Fruit fly (Drosophila melanogaster) whole organism, embryonic: ENCODE data around the gene Kaz-m1.
A peak's percentile ranks its signal among the peaks of the same experiment; 100 is the strongest.

Experiments used
- Abd-B ChIP-seq: fragments of 200-800 bp; sonication (Bioruptor generic); optimal IDR thresholded peaks from 2 replicates; lab custom pipeline; 2018; ENCODE audit warnings: missing biosample characterization, mild to moderate bottlenecking, missing genetic modification characterization, moderate library complexity
- CG11695 ChIP-seq: fragments of 200-800 bp; sonication (Bioruptor generic); IDR thresholded peaks from 3 replicates; pipeline ENCODE4 v1.3.6; 2022; ENCODE audit warnings: missing biosample characterization, missing genetic modification characterization
- CG12071 ChIP-seq: fragments of 200-800 bp; sonication (Bioruptor generic); optimal IDR thresholded peaks from 3 replicates; lab custom pipeline; 2018; ENCODE audit warnings: missing biosample characterization, mild to moderate bottlenecking, missing genetic modification characterization
- CG13894 ChIP-seq: fragments of 200-800 bp; sonication (Bioruptor generic); optimal IDR thresholded peaks from 3 replicates; lab custom pipeline; 2018; ENCODE audit warnings: missing biosample characterization, mild to moderate bottlenecking, missing genetic modification characterization, moderate library complexity
- CG14860 ChIP-seq: fragments of 200-800 bp; sonication (Bioruptor generic); IDR thresholded peaks from 3 replicates; pipeline ENCODE4 v1.3.6; 2022; ENCODE audit warnings: missing biosample characterization, missing genetic modification characterization; ENCODE audit not compliant: partially characterized antibody
- CG16779 ChIP-seq: fragments of 200-800 bp; sonication (Bioruptor generic); IDR thresholded peaks from 2 replicates; pipeline ENCODE4 v1.3.6; 2022; ENCODE audit warnings: missing biosample characterization, missing genetic modification characterization
- CG17802 ChIP-seq: fragments of 200-800 bp; sonication (Bioruptor generic); optimal IDR thresholded peaks from 2 replicates; lab custom pipeline; 2018; ENCODE audit warnings: missing biosample characterization, mild to moderate bottlenecking, missing genetic modification characterization, moderate library complexity
- CG3838 ChIP-seq: fragments of 200-800 bp; sonication (Bioruptor generic); optimal IDR thresholded peaks from 3 replicates; lab custom pipeline; 2016; ENCODE audit warnings: missing biosample characterization, missing genetic modification characterization
- CG5953 ChIP-seq: fragments of 200-800 bp; sonication (Bioruptor generic); IDR thresholded peaks from 2 replicates; pipeline ENCODE4 v1.3.6; 2022; ENCODE audit warnings: missing biosample characterization, missing genetic modification characterization
- CG6175 ChIP-seq: fragments of 200-800 bp; sonication (Bioruptor generic); IDR thresholded peaks from 3 replicates; pipeline ENCODE4 v1.3.6; 2022; ENCODE audit warnings: missing biosample characterization, missing genetic modification characterization
- CG6813 ChIP-seq: fragments of 200-800 bp; sonication (Bioruptor generic); optimal IDR thresholded peaks from 2 replicates; lab custom pipeline; 2017; ENCODE audit warnings: missing biosample characterization, missing genetic modification characterization, mild to moderate bottlenecking, moderate library complexity, missing genetic modification reagents
- CG8290 ChIP-seq, 3 experiments: fragments of 200-800 bp; sonication (Bioruptor generic); optimal IDR thresholded peaks; 2 replicates each; lab custom pipeline; 2016 to 2019; ENCODE audit warnings: missing biosample characterization in 3 of 3, missing genetic modification characterization in 3 of 3, mild to moderate bottlenecking in 2 of 3, moderate library complexity in 1 of 3
- CHES-1-like ChIP-seq: fragments of 200-800 bp; sonication (Bioruptor generic); optimal IDR thresholded peaks from 2 replicates; lab custom pipeline; 2016; ENCODE audit warnings: missing biosample characterization, missing genetic modification characterization
- CrebB ChIP-seq: fragments of 200-800 bp; sonication (Bioruptor generic); optimal IDR thresholded peaks from 3 replicates; lab custom pipeline; 2018; ENCODE audit warnings: missing biosample characterization, mild to moderate bottlenecking, missing genetic modification characterization
- Dll ChIP-seq: fragments of 200-800 bp; sonication (Bioruptor generic); IDR thresholded peaks from 4 replicates; pipeline ENCODE4 v1.3.6; 2022; ENCODE audit warnings: missing biosample characterization, missing genetic modification characterization; ENCODE audit not compliant: partially characterized antibody
- Doc2 ChIP-seq: fragments of 200-800 bp; sonication (Bioruptor generic); IDR thresholded peaks from 2 replicates; pipeline ENCODE4 v1.3.6; 2022; ENCODE audit warnings: missing biosample characterization, missing genetic modification characterization
- E2f2 ChIP-seq: fragments of 200-800 bp; sonication (Bioruptor generic); IDR thresholded peaks from 2 replicates; pipeline ENCODE4 v1.3.6; 2022; ENCODE audit warnings: missing biosample characterization, missing genetic modification characterization
- Ets65A ChIP-seq: fragments of 200-800 bp; sonication (Bioruptor generic); peaks from one replicate; lab custom pipeline; 2016; ENCODE audit warnings: missing biosample characterization, missing genetic modification characterization
- Gsc ChIP-seq: fragments of 200-800 bp; sonication (Bioruptor generic); IDR thresholded peaks from 2 replicates; pipeline ENCODE4 v1.3.6; 2022; ENCODE audit warnings: missing biosample characterization, missing genetic modification characterization
- Gug ChIP-seq: fragments of 200-800 bp; sonication (Bioruptor generic); IDR thresholded peaks from 4 replicates; pipeline ENCODE4 v1.3.6; 2022; ENCODE audit warnings: missing biosample characterization, missing genetic modification characterization
- HLH3B ChIP-seq: fragments of 200-800 bp; sonication (Bioruptor generic); IDR thresholded peaks from 2 replicates; pipeline ENCODE4 v1.3.6; 2022; ENCODE audit warnings: missing biosample characterization, missing genetic modification characterization
- Hey ChIP-seq: fragments of 200-800 bp; sonication (Bioruptor generic); optimal IDR thresholded peaks from 3 replicates; lab custom pipeline; 2018; ENCODE audit warnings: missing biosample characterization, mild to moderate bottlenecking, missing genetic modification characterization
- HmgD ChIP-seq: fragments of 200-800 bp; sonication (Bioruptor generic); optimal IDR thresholded peaks from 3 replicates; lab custom pipeline; 2016; ENCODE audit warnings: missing biosample characterization, missing genetic modification characterization
- Hmr ChIP-seq: fragments of 200-800 bp; sonication (Bioruptor generic); optimal IDR thresholded peaks from 3 replicates; lab custom pipeline; 2017; ENCODE audit warnings: mild to moderate bottlenecking, missing biosample characterization, missing genetic modification reagents, missing genetic modification characterization
- Hr78 ChIP-seq, 2 experiments: fragments of 200-800 bp in 1 of 2; fragments of >200 bp in 1 of 2; sonication (Bioruptor generic) in 1 of 2; optimal IDR thresholded peaks; 2 replicates each; lab custom pipeline; 2017 to 2019; ENCODE audit warnings: missing biosample characterization in 2 of 2, missing genetic modification characterization in 2 of 2, mild to moderate bottlenecking in 1 of 2, moderate library complexity in 1 of 2
- MTF-1 ChIP-seq: fragments of 200-800 bp; sonication (Bioruptor generic); optimal IDR thresholded peaks from 2 replicates; lab custom pipeline; 2018; ENCODE audit warnings: missing biosample characterization, mild to moderate bottlenecking, missing genetic modification characterization, borderline replicate concordance
- Mes4 ChIP-seq: fragments of 200-800 bp; sonication (Bioruptor generic); optimal IDR thresholded peaks from 2 replicates; lab custom pipeline; 2016; ENCODE audit warnings: missing biosample characterization, missing genetic modification characterization
- Mrtf ChIP-seq: fragments of 200-800 bp; sonication (Bioruptor generic); IDR thresholded peaks from 3 replicates; pipeline ENCODE4 v1.3.6; 2022; ENCODE audit warnings: missing biosample characterization, missing genetic modification characterization
- ash1 ChIP-seq: fragments of 200-800 bp; sonication (Bioruptor generic); optimal IDR thresholded peaks from 2 replicates; lab custom pipeline; 2018; ENCODE audit warnings: missing biosample characterization, mild to moderate bottlenecking, missing genetic modification characterization
- ato ChIP-seq: fragments of 200-800 bp; sonication (Bioruptor generic); IDR thresholded peaks from 2 replicates; pipeline ENCODE4 v1.3.6; 2022; ENCODE audit warnings: missing biosample characterization, missing genetic modification characterization; ENCODE audit not compliant: partially characterized antibody
- cas ChIP-seq: fragments of 200-800 bp; sonication (Bioruptor generic); IDR thresholded peaks from 2 replicates; pipeline ENCODE4 v1.3.6; 2022; ENCODE audit warnings: missing biosample characterization, missing genetic modification characterization
- chn ChIP-seq: fragments of 200-800 bp; sonication (Bioruptor generic); optimal IDR thresholded peaks from 2 replicates; lab custom pipeline; 2016; ENCODE audit warnings: missing biosample characterization, missing genetic modification characterization
- crol ChIP-seq: fragments of 200-800 bp; sonication (Bioruptor generic); IDR thresholded peaks from 2 replicates; pipeline ENCODE4 v1.3.6; 2022; ENCODE audit warnings: missing biosample characterization, missing genetic modification characterization
- eyg ChIP-seq: fragments of 200-800 bp; sonication (Bioruptor generic); optimal IDR thresholded peaks from 3 replicates; lab custom pipeline; 2016; ENCODE audit warnings: missing biosample characterization, missing genetic modification characterization
- fd3F ChIP-seq: fragments of 200-800 bp; sonication (Bioruptor generic); optimal IDR thresholded peaks from 2 replicates; lab custom pipeline; 2018; ENCODE audit warnings: missing biosample characterization, mild to moderate bottlenecking, missing genetic modification characterization, moderate library complexity
- gcm ChIP-seq: fragments of 200-800 bp; sonication (Bioruptor generic); optimal IDR thresholded peaks from 2 replicates; lab custom pipeline; 2019; ENCODE audit warnings: missing biosample characterization, mild to moderate bottlenecking, missing genetic modification characterization, moderate library complexity
- gcm2 ChIP-seq: fragments of 200-800 bp; sonication (Bioruptor generic); optimal IDR thresholded peaks from 2 replicates; lab custom pipeline; 2016; ENCODE audit warnings: missing biosample characterization, missing genetic modification characterization
- gsb-n ChIP-seq: fragments of 200-800 bp; sonication (Bioruptor generic); optimal IDR thresholded peaks from 3 replicates; lab custom pipeline; 2018; ENCODE audit warnings: missing biosample characterization, mild to moderate bottlenecking, missing genetic modification characterization
- lola ChIP-seq, 3 experiments: fragments of >200 bp in 2 of 3; fragments of 200-800 bp in 1 of 3; sonication (Bioruptor generic) in 1 of 3; optimal IDR thresholded peaks; 2 replicates each; lab custom pipeline; 2017 to 2019; ENCODE audit warnings: missing biosample characterization in 3 of 3, missing genetic modification characterization in 3 of 3, mild to moderate bottlenecking in 1 of 3, moderate library complexity in 1 of 3
- repo ChIP-seq: fragments of 200-800 bp; sonication (Bioruptor generic); optimal IDR thresholded peaks from 2 replicates; lab custom pipeline; 2016; ENCODE audit warnings: missing biosample characterization, missing genetic modification characterization
- salm ChIP-seq: fragments of 200-800 bp; sonication (Bioruptor generic); optimal IDR thresholded peaks from 2 replicates; lab custom pipeline; 2018; ENCODE audit warnings: missing biosample characterization, mild to moderate bottlenecking, missing genetic modification characterization
- sens-2 ChIP-seq: fragments of 200-800 bp; sonication (Bioruptor generic); IDR thresholded peaks from 2 replicates; pipeline ENCODE4 v1.3.6; 2022; ENCODE audit warnings: missing biosample characterization, missing genetic modification characterization
- sna ChIP-seq: fragments of 200-800 bp; sonication (Bioruptor generic); IDR thresholded peaks from 2 replicates; pipeline ENCODE4 v1.3.6; 2022; ENCODE audit warnings: missing biosample characterization, missing genetic modification characterization; ENCODE audit not compliant: partially characterized antibody
- so ChIP-seq: fragments of 200-800 bp; sonication (Bioruptor generic); IDR thresholded peaks from 3 replicates; pipeline ENCODE4 v1.3.6; 2022; ENCODE audit warnings: missing biosample characterization, missing genetic modification characterization
- sob ChIP-seq: fragments of 200-800 bp; sonication (Bioruptor generic); IDR thresholded peaks from 2 replicates; pipeline ENCODE4 v1.3.6; 2022; ENCODE audit warnings: missing biosample characterization, missing genetic modification characterization
- tna ChIP-seq: fragments of 200-800 bp; sonication (Bioruptor generic); IDR thresholded peaks from 2 replicates; pipeline ENCODE4 v1.3.6; 2022; ENCODE audit warnings: missing biosample characterization, missing genetic modification characterization; ENCODE audit not compliant: partially characterized antibody
- ttk ChIP-seq: fragments of 200-800 bp; sonication (Bioruptor generic); IDR thresholded peaks from 2 replicates; pipeline ENCODE4 v2.1.2; 2022; ENCODE audit warnings: missing biosample characterization, missing genetic modification characterization
- unpg ChIP-seq: fragments of 200-800 bp; sonication (Bioruptor generic); optimal IDR thresholded peaks from 3 replicates; lab custom pipeline; 2018; ENCODE audit warnings: missing biosample characterization, mild to moderate bottlenecking, missing genetic modification characterization, moderate library complexity
- vvl ChIP-seq: fragments of 200-800 bp; sonication (Bioruptor generic); IDR thresholded peaks from 2 replicates; pipeline ENCODE4 v1.3.6; 2022; ENCODE audit warnings: missing biosample characterization, missing genetic modification characterization

The Kaz-m1 gene

DNA sequence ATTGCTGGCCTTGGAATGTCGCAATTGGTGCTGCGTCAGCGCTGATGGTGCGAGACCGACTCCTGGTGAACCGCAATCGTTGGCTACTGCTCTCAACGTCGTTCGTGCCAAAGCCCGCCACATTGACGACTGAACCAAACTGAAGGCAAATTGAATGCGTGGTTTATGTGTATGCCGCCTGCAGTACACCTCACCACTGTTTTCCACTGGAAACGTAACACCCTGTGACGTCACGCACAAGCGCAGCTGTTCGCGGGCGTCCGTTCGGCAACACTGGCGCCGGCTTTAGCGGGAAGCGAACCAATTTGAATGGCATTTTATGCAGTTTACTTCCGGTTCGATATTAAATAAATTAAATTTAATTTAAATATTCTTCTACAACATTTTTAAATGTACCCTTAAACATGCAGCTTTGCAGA is 40.7 kb downstream of the Kaz-m1 start, which contains the start of gene Cmpk (continued):
- TF ChIP-seq Mrtf (no peak), Doc2 (GFP tag; lab: Robert Waterston, UW) (no peak), ash1 (GFP tag; lab: Kevin White, UChicago) (peak; percentile 43), ato (GFP tag; lab: Robert Waterston, UW) (peak; percentile 33; the same call in 1 of the 2 replicates), cas (GFP tag; lab: Robert Waterston, UW) (no peak), CG17802 (peak; percentile 70), fd3F (GFP tag; lab: Kevin White, UChicago) (peak; percentile 35), lola (GFP tag; optimal IDR thresholded peaks at IDR 0.05; lab: Kevin White, UChicago) (no peak), CG13894 (tag; lab: Kevin White, UChicago) (no peak), Gsc (no peak), so (GFP tag; lab: Robert Waterston, UW) (peak; percentile 80; the same call in 2 of the 3 replicates), MTF-1 (peak; percentile 86), Hey (tag; lab: Kevin White, UChicago) (no peak), eyg (GFP tag; lab: Kevin White, UChicago) (peak; percentile 43), salm (tag; lab: Kevin White, UChicago) (peak; percentile 63), CG12071 (no peak), sens-2 (no peak), tna (0 out of 2 replicates have a peak, but pooled peaks have one; percentile 28), ttk (no peak), Ets65A (GFP tag; lab: Kevin White, UChicago) (peak; percentile 86), vvl (GFP tag; lab: Robert Waterston, UW) (peak; percentile 76), E2f2 (GFP tag; lab: Robert Waterston, UW) (peak; percentile 92), gsb-n (tag; lab: Kevin White, UChicago) (no peak), HLH3B (peak; percentile 45; the same call in 1 of the 2 replicates), CrebB (tag; lab: Kevin White, UChicago) (peak; percentile 80), CG3838 (no peak), CG6175 (no peak), Gug (GFP tag; lab: Robert Waterston, UW) (0 out of 4 replicates have a peak, but pooled peaks have one; percentile 6), Hmr (GFP tag; lab: Kevin White, UChicago) (peak; percentile 91), CG6813 (GFP tag; lab: Kevin White, UChicago) (peak; percentile 82), Dll (GFP tag; lab: Robert Waterston, UW) (peak; percentile 54; the same call in 2 of the 4 replicates), gcm2 (GFP tag; lab: Kevin White, UChicago) (peak; percentile 3), unpg (peak; percentile 73), CG16779 (GFP tag; lab: Robert Waterston, UW) (no peak), Hr78 (GFP tag; optimal IDR thresholded peaks at IDR 0.05; lab: Kevin White, UChicago) (no peak), chn (GFP tag; lab: Kevin White, UChicago) (peak; percentile 14), repo (GFP tag; lab: Kevin White, UChicago) (no peak), crol (GFP tag; lab: Robert Waterston, UW) (0 out of 2 replicates have a peak, but pooled peaks have one; percentile 27), CG8290 (GFP tag; optimal IDR thresholded peaks at IDR 0.05; lab: Kevin White, UChicago) (peak; percentile 56), CG8290 (tag; optimal IDR thresholded peaks at IDR 0.05; lab: Kevin White, UChicago) (peak in 1 of 2 experiments; percentile 85), HmgD (no peak), CG14860 (GFP tag; lab: Robert Waterston, UW) (no peak), Mes4 (GFP tag; lab: Kevin White, UChicago) (peak; percentile 39), gcm (GFP tag; lab: Kevin White, UChicago) (peak; percentile 67), Abd-B (GFP tag; lab: Kevin White, UChicago) (no peak), CHES-1-like (peak; percentile 44), CG11695 (0 out of 3 replicates have a peak, but pooled peaks have one; percentile 16), CG5953 (peak; percentile 58), sob (GFP tag; lab: Robert Waterston, UW) (peak; percentile 69), sna (GFP tag; lab: Robert Waterston, UW) (peak; percentile 40)
